Worm (Caenorhabditis elegans) whole organism, L2 larva: Measurements from ENCODE around the gene rol-8.

Experiments
- F13H6.1 ChIP-seq: sonication (generic microtip); optimal IDR thresholded peaks from 2 replicates; lab custom pipeline; 2016; ENCODE audit warnings: missing genetic modification characterization, missing compliant biosample characterization
- ama-1 ChIP-seq: fragments of 150-350 bp; optimal IDR thresholded peaks from 2 replicates; lab custom pipeline; 2018; ENCODE audit warnings: inconsistent platforms
- ceh-82 ChIP-seq: fragments of 150-350 bp; optimal IDR thresholded peaks from 2 replicates; lab custom pipeline; 2014; ENCODE audit warnings: missing biosample characterization, missing genetic modification characterization
- crh-2 ChIP-seq: sonication (generic microtip); optimal IDR thresholded peaks from 2 replicates; lab custom pipeline; 2017; ENCODE audit warnings: missing biosample characterization, missing genetic modification characterization
- dmd-4 ChIP-seq: sonication (generic microtip); optimal IDR thresholded peaks from 2 replicates; lab custom pipeline; 2017; ENCODE audit warnings: missing biosample characterization, missing genetic modification characterization
- egl-27 ChIP-seq: sonication (generic microtip); optimal IDR thresholded peaks from 3 replicates; lab custom pipeline; 2017; ENCODE audit warnings: missing biosample characterization, missing genetic modification reagents, missing genetic modification characterization
- elt-3 ChIP-seq: sonication (generic microtip); optimal IDR thresholded peaks from 2 replicates; lab custom pipeline; 2017; ENCODE audit warnings: missing biosample characterization, missing genetic modification characterization
- fos-1 ChIP-seq: fragments of 150-350 bp; optimal IDR thresholded peaks from 2 replicates; lab custom pipeline; 2014; ENCODE audit warnings: missing biosample characterization, missing genetic modification characterization
- lsy-2 ChIP-seq, 2 experiments: fragments of 150-350 bp in 1 of 2; sonication (generic microtip) in 1 of 2; optimal IDR thresholded peaks; 2 replicates each; lab custom pipeline; 2014 to 2017; ENCODE audit warnings: missing biosample characterization in 2 of 2, missing genetic modification characterization in 2 of 2
- mdl-1 ChIP-seq, 2 experiments: fragments of 150-350 bp in 1 of 2; sonication (generic microtip) in 1 of 2; optimal IDR thresholded peaks; 2 replicates each; lab custom pipeline; 2017; ENCODE audit warnings: missing biosample characterization in 2 of 2, missing genetic modification characterization in 2 of 2
- nhr-11 ChIP-seq: fragments of 150-350 bp; optimal IDR thresholded peaks from 2 replicates; lab custom pipeline; 2014; ENCODE audit warnings: missing biosample characterization, missing genetic modification characterization
- nhr-129 ChIP-seq: fragments of 150-350 bp; optimal IDR thresholded peaks from 2 replicates; lab custom pipeline; 2014; ENCODE audit warnings: missing biosample characterization, missing genetic modification characterization
- nhr-23 ChIP-seq: fragments of 150-350 bp; optimal IDR thresholded peaks from 2 replicates; lab custom pipeline; 2014; ENCODE audit warnings: missing biosample characterization, missing genetic modification reagents, missing genetic modification characterization
- nhr-25 ChIP-seq: fragments of 150-350 bp; sonication (generic microtip); optimal IDR thresholded peaks from 3 replicates; lab custom pipeline; 2014; ENCODE audit warnings: missing biosample characterization, missing genetic modification characterization
- nhr-6 ChIP-seq: fragments of 150-350 bp; optimal IDR thresholded peaks from 2 replicates; lab custom pipeline; 2014; ENCODE audit warnings: missing biosample characterization, missing genetic modification characterization
- sma-3 ChIP-seq: sonication (generic microtip); optimal IDR thresholded peaks from 2 replicates; lab custom pipeline; 2016; ENCODE audit warnings: missing genetic modification reagents, missing genetic modification characterization, missing compliant biosample characterization
- sma-9 ChIP-seq, 2 experiments: fragments of 150-350 bp in 1 of 2; sonication (generic microtip) in 1 of 2; optimal IDR thresholded peaks; 2 replicates each; lab custom pipeline; 2014 to 2016; ENCODE audit warnings: missing genetic modification characterization in 2 of 2, mild to moderate bottlenecking in 1 of 2, missing biosample characterization in 1 of 2, missing compliant biosample characterization in 1 of 2, missing genetic modification reagents in 1 of 2, moderate library complexity in 1 of 2

The rol-8 gene

DNA sequence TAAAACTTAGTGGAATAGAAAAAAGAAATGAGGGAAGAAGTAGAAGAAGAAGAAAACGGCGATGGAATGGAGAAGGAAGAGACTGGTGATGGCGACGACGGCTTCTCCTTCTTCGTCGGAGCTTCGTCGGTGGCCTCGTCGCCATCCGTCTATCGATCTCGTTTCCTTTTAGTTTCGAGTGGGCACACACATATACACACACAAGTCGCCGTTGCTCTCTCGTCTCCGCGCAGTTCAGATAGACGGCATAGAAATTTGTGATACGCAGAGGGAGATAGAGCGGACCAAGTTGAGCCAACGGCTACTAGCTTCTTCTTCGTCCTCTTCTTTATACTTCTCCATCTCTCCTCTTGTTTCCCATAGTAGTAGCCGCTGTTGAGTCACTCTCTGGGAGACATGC lies 49.3 kb downstream of the rol-8 start (continued):
- TF ChIP-seq nhr-23: no peak
- TF ChIP-seq nhr-11 (tag; lab: Kevin White, UChicago): no peak
- TF ChIP-seq F13H6.1 (tag; lab: Kevin White, UChicago): peak; percentile 67
- no peak for TF ChIP-seq fos-1
- TF ChIP-seq nhr-25 (tag; lab: Kevin White, UChicago): no peak
- TF ChIP-seq egl-27 (tag; lab: Kevin White, UChicago): no peak
- peak; percentile 46 for TF ChIP-seq nhr-129
- peak; percentile 22 for TF ChIP-seq sma-9 (GFP tag; optimal IDR thresholded peaks at IDR 0.05; lab: Kevin White, UChicago)
- no peak for TF ChIP-seq sma-9 (tag; optimal IDR thresholded peaks at IDR 0.05; lab: Kevin White, UChicago)
- no peak for TF ChIP-seq nhr-6 (tag; lab: Kevin White, UChicago)
- peak in 1 of 2 experiments; percentile 35 for TF ChIP-seq lsy-2 (tag; optimal IDR thresholded peaks at IDR 0.05; lab: Kevin White, UChicago)
- no peak for TF ChIP-seq mdl-1 (tag; optimal IDR thresholded peaks at IDR 0.05; lab: Kevin White, UChicago)

- no peak for TF ChIP-seq sma-3
- TF ChIP-seq ama-1 (lab: Kevin White, UChicago): no peak
- no peak for TF ChIP-seq dmd-4 (tag; lab: Kevin White, UChicago)
- peak; percentile 18 for TF ChIP-seq sma-9 (GFP tag; optimal IDR thresholded peaks at IDR 0.05; lab: Kevin White, UChicago)
- no peak for TF ChIP-seq sma-9 (tag; optimal IDR thresholded peaks at IDR 0.05; lab: Kevin White, UChicago)
- TF ChIP-seq elt-3 (tag; lab: Kevin White, UChicago): no peak
Measured at ce11 chrII:7594262-7594661, 50.4 kb downstream of the rol-8 start.

ce11 chrII:7594812-7595211 lies 50.9 kb downstream of the rol-8 start, which contains the start of gene syd-1:
Gene syd-1, minus strand, starts transcription at chrII:7594912.
- no peak for TF ChIP-seq ceh-82 (tag; lab: Kevin White, UChicago)
- no peak for TF ChIP-seq crh-2 (tag; lab: Kevin White, UChicago)
